Fruit fly (Drosophila melanogaster) Kc167 (cell line): Measurements from ENCODE around the gene Rpn12R.

Source experiments
- Myc ChIP-seq: fragments of >200 bp; optimal IDR thresholded peaks from 2 replicates; lab custom pipeline; 2017; ENCODE audit warnings: missing external identifiers
- Sin3A ChIP-seq: fragments of >200 bp; optimal IDR thresholded peaks from 2 replicates; lab custom pipeline; 2018; ENCODE audit warnings: missing external identifiers
- h ChIP-seq: fragments of >200 bp; optimal IDR thresholded peaks from 3 replicates; lab custom pipeline; 2018; ENCODE audit warnings: missing external identifiers
- insv ChIP-seq: fragments of >200 bp; optimal IDR thresholded peaks from 3 replicates; lab custom pipeline; 2018; ENCODE audit warnings: missing external identifiers
- psq ChIP-seq: fragments of >200 bp; optimal IDR thresholded peaks from 2 replicates; lab custom pipeline; 2017; ENCODE audit warnings: missing external identifiers
- ttk ChIP-seq: sonication (Bioruptor generic); optimal IDR thresholded peaks from 2 replicates; lab custom pipeline; 2017; ENCODE audit warnings: missing external identifiers

The Rpn12R gene

dm6 chr3L:15011142-15011541 is 31.2 kb downstream of the Rpn12R start:
- no peak for TF ChIP-seq ttk (lab: Kevin White, UChicago)
- no peak for TF ChIP-seq h (lab: Kevin White, UChicago)
- no peak for TF ChIP-seq Sin3A
- no peak for TF ChIP-seq psq
- no peak for TF ChIP-seq insv (lab: Kevin White, UChicago)
- no peak for TF ChIP-seq Myc (lab: Kevin White, UChicago)

DNA sequence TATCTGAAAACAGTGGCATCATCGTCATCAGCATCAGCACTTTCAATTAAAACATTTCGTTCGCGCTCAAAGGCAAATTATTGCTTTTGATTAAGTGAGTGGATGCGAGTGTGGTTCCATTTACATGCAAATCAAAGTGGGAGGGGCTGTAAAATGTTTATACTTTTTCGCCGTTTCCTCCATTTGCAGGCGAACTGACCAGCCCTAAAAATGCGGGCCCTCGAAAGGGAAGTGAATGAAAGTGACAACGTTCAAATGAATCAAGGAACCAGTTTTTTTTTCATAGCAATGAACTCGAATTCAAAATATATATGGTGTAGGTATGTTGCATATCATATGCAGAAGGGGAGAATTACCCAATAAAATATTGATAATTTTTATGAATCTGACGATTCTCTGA is 31.8 kb downstream of the Rpn12R start:
- TF ChIP-seq psq = no peak
- no peak for TF ChIP-seq h (lab: Kevin White, UChicago)
- no peak for TF ChIP-seq insv (lab: Kevin White, UChicago)
- no peak for TF ChIP-seq Sin3A
- no peak for TF ChIP-seq Myc (lab: Kevin White, UChicago)
- TF ChIP-seq ttk (lab: Kevin White, UChicago) = no peak

- no peak for TF ChIP-seq insv (lab: Kevin White, UChicago)
- TF ChIP-seq Sin3A = no peak
- TF ChIP-seq ttk (lab: Kevin White, UChicago) = no peak
- TF ChIP-seq h (lab: Kevin White, UChicago) = no peak
- TF ChIP-seq Myc (lab: Kevin White, UChicago) = no peak
- no peak for TF ChIP-seq psq
Observed at dm6 chr3L:15009681-15010080, 32.7 kb downstream of the Rpn12R start.

DNA sequence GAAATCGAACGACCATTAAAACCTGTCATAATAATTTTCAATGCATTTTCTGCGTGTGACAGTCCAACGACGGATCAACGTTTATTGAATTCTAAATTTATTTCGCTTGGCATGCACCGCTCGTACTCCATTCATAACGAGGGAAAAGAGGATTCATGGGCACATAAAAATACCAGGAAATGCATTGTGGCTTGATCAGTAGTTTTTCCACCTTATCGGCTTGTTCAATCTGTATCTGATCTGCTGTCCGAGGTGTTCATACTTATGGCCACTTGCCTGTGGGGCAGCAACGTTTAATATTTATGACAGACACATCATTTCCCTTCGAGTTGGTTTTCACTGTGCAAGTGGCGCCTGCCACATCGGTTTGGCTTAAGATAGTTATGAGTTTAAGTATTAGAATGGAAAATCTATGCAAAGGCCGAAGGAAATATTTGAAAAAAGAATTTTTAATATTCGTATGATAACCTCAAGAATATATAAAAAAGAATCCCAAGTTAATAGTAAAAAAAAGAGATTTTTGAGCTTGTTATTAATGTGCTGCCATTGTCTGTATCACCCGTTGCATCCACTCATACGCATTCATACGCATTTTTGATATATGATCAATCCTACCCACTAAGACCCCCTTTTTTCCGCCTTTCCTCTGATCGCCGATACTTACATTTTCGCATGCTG is 35.0 kb downstream of the Rpn12R start:
- TF ChIP-seq insv (lab: Kevin White, UChicago) (no peak), Sin3A (no peak), h (lab: Kevin White, UChicago) (no peak), psq (no peak), Myc (lab: Kevin White, UChicago) (no peak), ttk (lab: Kevin White, UChicago) (no peak)

- TF ChIP-seq h (lab: Kevin White, UChicago) (no peak), psq (no peak), ttk (lab: Kevin White, UChicago) (no peak), insv (lab: Kevin White, UChicago) (no peak), Myc (lab: Kevin White, UChicago) (no peak), Sin3A (no peak)
Observed at dm6 chr3L:15006825-15007224, 35.5 kb downstream of the Rpn12R start.

dm6 chr3L:15005774-15006173 is 36.6 kb downstream of the Rpn12R start:
- TF ChIP-seq h (lab: Kevin White, UChicago) = no peak
- no peak for TF ChIP-seq insv (lab: Kevin White, UChicago)
- TF ChIP-seq ttk (lab: Kevin White, UChicago) = no peak
- TF ChIP-seq Myc (lab: Kevin White, UChicago) = no peak
- TF ChIP-seq Sin3A = no peak
- no peak for TF ChIP-seq psq

dm6 chr3L:15005085-15005484 is 37.3 kb downstream of the Rpn12R start:
- TF ChIP-seq ttk (lab: Kevin White, UChicago) = no peak
- TF ChIP-seq psq = no peak
- no peak for TF ChIP-seq h (lab: Kevin White, UChicago)
- TF ChIP-seq insv (lab: Kevin White, UChicago) = no peak
- TF ChIP-seq Myc (lab: Kevin White, UChicago) = no peak
- no peak for TF ChIP-seq Sin3A

- TF ChIP-seq h (lab: Kevin White, UChicago) (no peak), psq (no peak), ttk (lab: Kevin White, UChicago) (no peak), insv (lab: Kevin White, UChicago) (no peak), Myc (lab: Kevin White, UChicago) (no peak), Sin3A (no peak)
Observed at dm6 chr3L:14999284-15000019, 42.9 kb downstream of the Rpn12R start, which contains the start of the genes mRpL39 and Prosbeta2. mRpL39 (minus strand) TSS chr3L:14999666. Prosbeta2 (plus strand) TSS chr3L:14999951.

DNA sequence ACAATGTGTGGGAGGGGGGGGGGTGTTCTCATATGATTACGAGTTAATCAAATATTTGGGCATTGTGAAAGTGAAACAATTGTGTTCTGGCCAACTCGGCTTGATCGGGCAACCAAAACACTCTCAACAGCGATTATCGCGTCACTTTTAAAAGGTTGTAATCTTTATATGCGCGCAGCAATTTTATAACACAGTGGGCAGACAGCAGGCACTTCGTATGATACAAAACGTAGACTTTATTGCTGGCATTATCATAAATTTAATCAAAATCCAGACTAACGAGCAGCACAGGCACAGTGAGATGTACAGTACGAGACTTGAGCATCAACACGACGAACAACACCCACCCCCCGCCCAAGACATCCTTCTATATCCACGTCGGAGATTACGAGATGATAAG is 49.6 kb downstream of the Rpn12R start:
- no peak for TF ChIP-seq h (lab: Kevin White, UChicago)
- TF ChIP-seq ttk (lab: Kevin White, UChicago) = no peak
- no peak for TF ChIP-seq Sin3A
- no peak for TF ChIP-seq psq
- TF ChIP-seq Myc (lab: Kevin White, UChicago) = no peak
- no peak for TF ChIP-seq insv (lab: Kevin White, UChicago)

- TF ChIP-seq insv (lab: Kevin White, UChicago) (no peak), ttk (lab: Kevin White, UChicago) (no peak), psq (no peak), h (lab: Kevin White, UChicago) (no peak), Myc (lab: Kevin White, UChicago) (no peak)
Observed at dm6 chr3L:14992025-14992424, 50.3 kb downstream of the Rpn12R start, which contains the start of gene Zip71B. Zip71B (plus strand) TSS chr3L:14992289.
